Worm (Caenorhabditis elegans) whole organism, L4 larva: ENCODE results near the gene ZK488.6.

Experiments
- R02D3.7 ChIP-seq: fragments of 150-350 bp; sonication (generic microtip); optimal IDR thresholded peaks from 3 replicates; lab custom pipeline; 2014; ENCODE audit warnings: missing biosample characterization, missing genetic modification characterization
- aly-2 ChIP-seq: sonication (generic microtip); optimal IDR thresholded peaks from 2 replicates; lab custom pipeline; 2018; ENCODE audit warnings: missing biosample characterization, missing genetic modification characterization
- daf-8 ChIP-seq: fragments of 200-800 bp; sonication (Bioruptor generic); IDR thresholded peaks from 2 replicates; pipeline ENCODE4 v1.3.6; 2022; ENCODE audit warnings: missing genetic modification characterization, missing compliant biosample characterization
- lin-1 ChIP-seq: fragments of 200-800 bp; sonication (Bioruptor generic); IDR thresholded peaks from 2 replicates; pipeline ENCODE4 v1.3.6; 2022; ENCODE audit warnings: missing genetic modification reagents, missing genetic modification characterization, missing compliant biosample characterization
- lin-39 ChIP-seq: fragments of 150-350 bp; optimal IDR thresholded peaks from 2 replicates; lab custom pipeline; 2014; ENCODE audit warnings: missing biosample characterization, missing genetic modification reagents, missing genetic modification characterization
- madf-9 ChIP-seq: fragments of 200-800 bp; sonication (Bioruptor generic); conservative IDR thresholded peaks from 2 replicates; pipeline ENCODE4 v1.3.6; 2022; ENCODE audit warnings: missing genetic modification reagents, missing genetic modification characterization, missing compliant biosample characterization
- mdl-1 ChIP-seq, 2 experiments: fragments of 150-350 bp in 1 of 2; sonication (generic microtip) in 1 of 2; optimal IDR thresholded peaks; 2 replicates each; lab custom pipeline; 2014 to 2017; ENCODE audit warnings: missing biosample characterization in 2 of 2, missing genetic modification characterization in 2 of 2
- mep-1 ChIP-seq: fragments of 150-350 bp; sonication (generic microtip); optimal IDR thresholded peaks from 3 replicates; lab custom pipeline; 2014; ENCODE audit warnings: missing biosample characterization, missing genetic modification characterization
- nhr-10 ChIP-seq: fragments of 150-350 bp; optimal IDR thresholded peaks from 2 replicates; lab custom pipeline; 2014; ENCODE audit warnings: missing biosample characterization, missing genetic modification characterization
- nhr-102 ChIP-seq: sonication (generic microtip); optimal IDR thresholded peaks from 2 replicates; lab custom pipeline; 2016; ENCODE audit warnings: mild to moderate bottlenecking, missing genetic modification characterization, moderate library complexity, missing compliant biosample characterization
- nhr-237 ChIP-seq: sonication (generic microtip); optimal IDR thresholded peaks from 2 replicates; lab custom pipeline; 2017; ENCODE audit warnings: missing biosample characterization, missing genetic modification characterization
- pha-4 ChIP-seq, 2 experiments: fragments of 150-350 bp in 1 of 2; fragments of 200-800 bp in 1 of 2; sonication (Bioruptor generic) in 1 of 2; IDR thresholded peaks in 1 of 2; optimal IDR thresholded peaks in 1 of 2; 2 replicates each; pipeline versions ENCODE4 v1.3.6 to Lab custom; 2014 to 2022; ENCODE audit warnings: missing genetic modification characterization in 2 of 2, missing genetic modification reagents in 2 of 2, missing biosample characterization in 1 of 2, missing compliant biosample characterization in 1 of 2
- ztf-7 ChIP-seq: fragments of 150-350 bp; optimal IDR thresholded peaks from 2 replicates; lab custom pipeline; 2014; ENCODE audit warnings: missing biosample characterization, missing genetic modification characterization

ce11 chrV:590182-590581 lies at the start of gene ZK488.6:
- TF ChIP-seq pha-4 (GFP tag; IDR thresholded peaks at IDR 0.05; lab: Robert Waterston, UW) = no peak
- no peak for TF ChIP-seq pha-4 (tag; optimal IDR thresholded peaks at IDR 0.05; lab: Kevin White, UChicago)
- TF ChIP-seq nhr-237 (tag; lab: Kevin White, UChicago) = no peak
- TF ChIP-seq R02D3.7 (tag; lab: Kevin White, UChicago) = no peak
- no peak for TF ChIP-seq mdl-1 (tag; optimal IDR thresholded peaks at IDR 0.05; lab: Kevin White, UChicago)
- TF ChIP-seq ztf-7 = no peak
- no peak for TF ChIP-seq daf-8
- TF ChIP-seq madf-9 (GFP tag; lab: Robert Waterston, UW) = no peak
- no peak for TF ChIP-seq lin-1 (GFP tag; lab: Robert Waterston, UW)
- TF ChIP-seq lin-39 = no peak
- TF ChIP-seq nhr-102 (tag; lab: Kevin White, UChicago) = no peak
- no peak for TF ChIP-seq nhr-10 (tag; lab: Kevin White, UChicago)
- no peak for TF ChIP-seq mep-1
- no peak for TF ChIP-seq aly-2 (tag; lab: Kevin White, UChicago)
